In genomic region chr2L:8543731-8544359, dm6 we compare ENCODE assay signal across 2 fruit fly cellular contexts.
TF ChIP-seq lines count a peak whose summit lies in the region.

No protein-coding gene starts in this region.

TF ChIP-seq in whole organism, embryonic, 481 proteins besides CTCF, POLR2A, EP300 and RAD21 (continued from another document and continues in another):
- TF ChIP-seq CG15479 (GFP tag; optimal IDR thresholded peaks at IDR 0.05; lab: Kevin White, UChicago): peak; percentile 52
- TF ChIP-seq CG6689 (GFP tag; IDR thresholded peaks at IDR 0.05; lab: Robert Waterston, UW): no peak
- no peak for TF ChIP-seq Dek (tag; optimal IDR thresholded peaks at IDR 0.05; lab: Kevin White, UChicago)
- no peak for TF ChIP-seq CG7372 (GFP tag; IDR thresholded peaks at IDR 0.05; lab: Robert Waterston, UW)
- no peak for TF ChIP-seq CG34224 (GFP tag; IDR thresholded peaks at IDR 0.05; lab: Robert Waterston, UW; ENCODE audit: partially characterized antibody)
- TF ChIP-seq Atf-2 (GFP tag; optimal IDR thresholded peaks at IDR 0.05; lab: Kevin White, UChicago): no peak
- no peak for TF ChIP-seq Xbp1 (GFP tag; optimal IDR thresholded peaks at IDR 0.05; lab: Kevin White, UChicago)
- no peak for TF ChIP-seq CG31224 (GFP tag; IDR thresholded peaks at IDR 0.05; lab: Robert Waterston, UW)
- no peak for TF ChIP-seq eve (GFP tag; optimal IDR thresholded peaks at IDR 0.05; lab: Kevin White, UChicago)
- peak; percentile 94 for TF ChIP-seq yki (optimal IDR thresholded peaks at IDR 0.05; lab: Kevin White, UChicago)
- TF ChIP-seq eyg (GFP tag; optimal IDR thresholded peaks at IDR 0.05; lab: Kevin White, UChicago): no peak
- no peak for TF ChIP-seq Dad (GFP tag; optimal IDR thresholded peaks at IDR 0.05; lab: Kevin White, UChicago)
- no peak for TF ChIP-seq CG13296 (GFP tag; optimal IDR thresholded peaks at IDR 0.05; lab: Kevin White, UChicago)
- TF ChIP-seq sisA (GFP tag; IDR thresholded peaks at IDR 0.05; lab: Robert Waterston, UW): no peak
- peak; percentile 93 for TF ChIP-seq pros (GFP tag; optimal IDR thresholded peaks at IDR 0.05; lab: Kevin White, UChicago)
- TF ChIP-seq slp2 (GFP tag; optimal IDR thresholded peaks at IDR 0.05; lab: Kevin White, UChicago): no peak
- TF ChIP-seq mam (GFP tag; optimal IDR thresholded peaks at IDR 0.05; lab: Kevin White, UChicago): no peak
- peak; percentile 36 for TF ChIP-seq sens (GFP tag; lab: Kevin White, UChicago)
- no peak for TF ChIP-seq CG10654 (GFP tag; optimal IDR thresholded peaks at IDR 0.05; lab: Kevin White, UChicago)
- TF ChIP-seq CG2712 (tag; optimal IDR thresholded peaks at IDR 0.05; lab: Kevin White, UChicago): no peak
- no peak for TF ChIP-seq Stat92E (GFP tag; optimal IDR thresholded peaks at IDR 0.05; lab: Kevin White, UChicago)
- no peak for TF ChIP-seq dan (GFP tag; IDR thresholded peaks at IDR 0.05; lab: Robert Waterston, UW)
- peak; percentile 44 for TF ChIP-seq oc (tag; optimal IDR thresholded peaks at IDR 0.05; lab: Kevin White, UChicago)
- TF ChIP-seq CG7786 (GFP tag; optimal IDR thresholded peaks at IDR 0.05; lab: Kevin White, UChicago): no peak
- TF ChIP-seq PHDP (tag; optimal IDR thresholded peaks at IDR 0.05; lab: Kevin White, UChicago): no peak
- TF ChIP-seq knrl (GFP tag; IDR thresholded peaks at IDR 0.05; lab: Robert Waterston, UW; ENCODE audit: partially characterized antibody): no peak
- TF ChIP-seq CG43689 (GFP tag; IDR thresholded peaks at IDR 0.05; lab: Robert Waterston, UW): no peak
- no peak for TF ChIP-seq CG9876 (GFP tag; optimal IDR thresholded peaks at IDR 0.05; lab: Kevin White, UChicago)
- TF ChIP-seq Nf-YB (GFP tag; optimal IDR thresholded peaks at IDR 0.05; lab: Kevin White, UChicago): no peak
- TF ChIP-seq CG10267 (tag; optimal IDR thresholded peaks at IDR 0.05; lab: Kevin White, UChicago): no peak
- no peak for TF ChIP-seq CG14667 (GFP tag; IDR thresholded peaks at IDR 0.05; lab: Robert Waterston, UW)
- peak; percentile 89 for TF ChIP-seq psq (GFP tag; optimal IDR thresholded peaks at IDR 0.05; lab: Kevin White, UChicago)
- TF ChIP-seq CG2889 (GFP tag; IDR thresholded peaks at IDR 0.05; lab: Robert Waterston, UW): no peak
- no peak for TF ChIP-seq Dip2 (GFP tag; IDR thresholded peaks at IDR 0.05; lab: Robert Waterston, UW)
- no peak for TF ChIP-seq lab (GFP tag; optimal IDR thresholded peaks at IDR 0.05; lab: Kevin White, UChicago)
- no peak for TF ChIP-seq CG18619 (GFP tag; optimal IDR thresholded peaks at IDR 0.05; lab: Kevin White, UChicago)
- no peak for TF ChIP-seq CG10321 (GFP tag; IDR thresholded peaks at IDR 0.05; lab: Robert Waterston, UW)
- TF ChIP-seq Doc3 (GFP tag; IDR thresholded peaks at IDR 0.05; lab: Robert Waterston, UW; ENCODE audit: partially characterized antibody): peak; percentile 50; the same call in 1 of the 3 replicates
- TF ChIP-seq Sox102F (GFP tag; optimal IDR thresholded peaks at IDR 0.05; lab: Kevin White, UChicago): no peak
- TF ChIP-seq Hr3 (GFP tag; optimal IDR thresholded peaks at IDR 0.05; lab: Kevin White, UChicago): no peak
- no peak for TF ChIP-seq MESR4 (GFP tag; optimal IDR thresholded peaks at IDR 0.05; lab: Kevin White, UChicago)
- no peak for TF ChIP-seq schlank (tag; optimal IDR thresholded peaks at IDR 0.05; lab: Kevin White, UChicago)
- TF ChIP-seq CG32767 (GFP tag; IDR thresholded peaks at IDR 0.05; lab: Robert Waterston, UW): no peak
- TF ChIP-seq Bgb (GFP tag; IDR thresholded peaks at IDR 0.05; lab: Robert Waterston, UW; ENCODE audit: partially characterized antibody): no peak
- TF ChIP-seq fu2 (GFP tag; optimal IDR thresholded peaks at IDR 0.05; lab: Kevin White, UChicago): no peak
- no peak for TF ChIP-seq slou (GFP tag; optimal IDR thresholded peaks at IDR 0.05; lab: Kevin White, UChicago)
- TF ChIP-seq btn (GFP tag; optimal IDR thresholded peaks at IDR 0.05; lab: Kevin White, UChicago): no peak
- no peak for TF ChIP-seq CG10366 (GFP tag; IDR thresholded peaks at IDR 0.05; lab: Robert Waterston, UW)
- TF ChIP-seq Hmx (GFP tag; optimal IDR thresholded peaks at IDR 0.05; lab: Kevin White, UChicago): no peak
- no peak for TF ChIP-seq dm (GFP tag; optimal IDR thresholded peaks at IDR 0.05; lab: Kevin White, UChicago)
- no peak for TF ChIP-seq Vsx1 (GFP tag; optimal IDR thresholded peaks at IDR 0.05; lab: Kevin White, UChicago)
- TF ChIP-seq Pdp1 (GFP tag; optimal IDR thresholded peaks at IDR 0.05; lab: Kevin White, UChicago): peak in 1 of 2 experiments; percentile 38
- no peak for TF ChIP-seq HmgD (GFP tag; optimal IDR thresholded peaks at IDR 0.05; lab: Kevin White, UChicago)
- no peak for TF ChIP-seq repo (GFP tag; optimal IDR thresholded peaks at IDR 0.05; lab: Kevin White, UChicago)
- no peak for TF ChIP-seq tio (GFP tag; optimal IDR thresholded peaks at IDR 0.05; lab: Kevin White, UChicago)
- peak; percentile 48; the same call in 1 of the 4 replicates for TF ChIP-seq chinmo (GFP tag; IDR thresholded peaks at IDR 0.05; lab: Robert Waterston, UW; ENCODE audit: partially characterized antibody)
- no peak for TF ChIP-seq CG18476 (GFP tag; optimal IDR thresholded peaks at IDR 0.05; lab: Kevin White, UChicago)
- TF ChIP-seq pita (GFP tag; optimal IDR thresholded peaks at IDR 0.05; lab: Kevin White, UChicago): no peak
- TF ChIP-seq CG3838 (GFP tag; optimal IDR thresholded peaks at IDR 0.05; lab: Kevin White, UChicago): no peak
- no peak for TF ChIP-seq Bdp1 (GFP tag; optimal IDR thresholded peaks at IDR 0.05; lab: Kevin White, UChicago)
- peak; percentile 63 for TF ChIP-seq gcm (GFP tag; optimal IDR thresholded peaks at IDR 0.05; lab: Kevin White, UChicago)
- TF ChIP-seq pfk (GFP tag; optimal IDR thresholded peaks at IDR 0.05; lab: Kevin White, UChicago): peak; percentile 98
- TF ChIP-seq ATbp (GFP tag; optimal IDR thresholded peaks at IDR 0.05; lab: Kevin White, UChicago): no peak
- no peak for TF ChIP-seq ac (GFP tag; optimal IDR thresholded peaks at IDR 0.05; lab: Kevin White, UChicago)
- peak; percentile 9; the same call in 1 of the 2 replicates for TF ChIP-seq stc (GFP tag; IDR thresholded peaks at IDR 0.05; lab: Robert Waterston, UW)
- no peak for TF ChIP-seq CG4404 (GFP tag; IDR thresholded peaks at IDR 0.05; lab: Robert Waterston, UW)
- no peak for TF ChIP-seq CG4282 (GFP tag; optimal IDR thresholded peaks at IDR 0.05; lab: Kevin White, UChicago)
- TF ChIP-seq Mes4 (GFP tag; optimal IDR thresholded peaks at IDR 0.05; lab: Kevin White, UChicago): no peak
- no peak for TF ChIP-seq Kr (GFP tag; optimal IDR thresholded peaks at IDR 0.05; lab: Kevin White, UChicago)

TF ChIP-seq in whole organism, prepupa, 60 proteins besides CTCF, POLR2A, EP300 and RAD21 (continued from another document):
- no peak for TF ChIP-seq CG9139 (GFP tag; optimal IDR thresholded peaks at IDR 0.05; lab: Kevin White, UChicago)
- TF ChIP-seq Eip93F (GFP tag; optimal IDR thresholded peaks at IDR 0.05; lab: Kevin White, UChicago): no peak
- TF ChIP-seq CG15336 (GFP tag; IDR thresholded peaks at IDR 0.05; lab: Robert Waterston, UW): peak; percentile 44; the same call in 1 of the 2 replicates
- peak; percentile 25; the same call in 1 of the 3 replicates for TF ChIP-seq CG8119 (GFP tag; IDR thresholded peaks at IDR 0.05; lab: Robert Waterston, UW)
- no peak for TF ChIP-seq Eip75B (GFP tag; optimal IDR thresholded peaks at IDR 0.05; lab: Kevin White, UChicago)
- TF ChIP-seq OdsH (GFP tag; optimal IDR thresholded peaks at IDR 0.05; lab: Kevin White, UChicago): no peak
